Worm (Caenorhabditis elegans): ENCODE data around the gene cyp-33C9.
A peak's percentile ranks its signal among the peaks of the same experiment; 100 is the strongest.

ce11 chrV:3118167-3118566 is 23.8 kb upstream of the cyp-33C9 start, which contains the start of gene clec-210:
- TF ChIP-seq ama-1 (optimal IDR thresholded peaks at IDR 0.05), result no peak
- no peak for TF ChIP-seq zfp-3 (GFP tag; conservative IDR thresholded peaks at IDR 0.05)
- TF ChIP-seq F37D6.2 (tag; optimal IDR thresholded peaks at IDR 0.05), result no peak
- TF ChIP-seq pqm-1 (tag; optimal IDR thresholded peaks at IDR 0.05), result peak; percentile 52
- no peak for TF ChIP-seq lir-3 (tag; optimal IDR thresholded peaks at IDR 0.05)
